Fruit fly (Drosophila melanogaster): ENCODE data around the gene aurA.

aurA gene

dm6 chr3R:11967262-11968029 lies 4.5 kb downstream of the aurA start, which contains the start of the genes CG12213 and GC1 (continued):
- no peak for TF ChIP-seq ind (GFP tag; optimal IDR thresholded peaks at IDR 0.05)
- TF ChIP-seq CG14667 (GFP tag; IDR thresholded peaks at IDR 0.05), result no peak
- TF ChIP-seq dysf (GFP tag; IDR thresholded peaks at IDR 0.05), result no peak
- TF ChIP-seq CG14050 (GFP tag; IDR thresholded peaks at IDR 0.05), result no peak
- TF ChIP-seq wek (GFP tag; optimal IDR thresholded peaks at IDR 0.05), result peak; percentile 2
- TF ChIP-seq Lim3 (GFP tag; IDR thresholded peaks at IDR 0.05), result no peak
- TF ChIP-seq CG12104 (GFP tag; optimal IDR thresholded peaks at IDR 0.05), result peak; percentile 13
- no peak for TF ChIP-seq Ravus (GFP tag; IDR thresholded peaks at IDR 0.05)
- TF ChIP-seq ems (GFP tag; optimal IDR thresholded peaks at IDR 0.05), result peak; percentile 34
- TF ChIP-seq bowl (GFP tag; IDR thresholded peaks at IDR 0.05), result no peak
- TF ChIP-seq Nf-YC (tag; optimal IDR thresholded peaks at IDR 0.05), result peak; percentile 75
- TF ChIP-seq Atf-2 (GFP tag; optimal IDR thresholded peaks at IDR 0.05), result no peak
- no peak for TF ChIP-seq z (GFP tag; IDR thresholded peaks at IDR 0.05)
- TF ChIP-seq Bgb (GFP tag; IDR thresholded peaks at IDR 0.05; ENCODE audit: partially characterized antibody), result peak; percentile 98
- no peak for TF ChIP-seq ase (GFP tag; IDR thresholded peaks at IDR 0.05)
- peak; percentile 26 for TF ChIP-seq Jarid2 (GFP tag; optimal IDR thresholded peaks at IDR 0.05)
- peak; percentile 37 for TF ChIP-seq Hmr (GFP tag; optimal IDR thresholded peaks at IDR 0.05)
- TF ChIP-seq otp (GFP tag; IDR thresholded peaks at IDR 0.05), result no peak; the same call in 2 of the 3 replicates
- no peak for TF ChIP-seq D (optimal IDR thresholded peaks at IDR 0.05)
- no peak for TF ChIP-seq D (GFP tag; optimal IDR thresholded peaks at IDR 0.05)
- TF ChIP-seq cato (GFP tag; optimal IDR thresholded peaks at IDR 0.05; ENCODE audit: borderline replicate concordance), result no peak
- no peak for TF ChIP-seq CG7786 (GFP tag; optimal IDR thresholded peaks at IDR 0.05)
- no peak for TF ChIP-seq Kr (GFP tag; optimal IDR thresholded peaks at IDR 0.05)
- TF ChIP-seq jigr1 (GFP tag; IDR thresholded peaks at IDR 0.05), result peak; percentile 89; the same call in 1 of the 3 replicates
- no peak for TF ChIP-seq gsb (GFP tag; IDR thresholded peaks at IDR 0.05)
- TF ChIP-seq slbo (GFP tag; IDR thresholded peaks at IDR 0.05), result peak; percentile 25; the same call in 1 of the 2 replicates
- peak; percentile 95 for TF ChIP-seq nerfin-2 (GFP tag; IDR thresholded peaks at IDR 0.05; ENCODE audit: partially characterized antibody)
- TF ChIP-seq Adf1 (GFP tag; IDR thresholded peaks at IDR 0.05), result no peak; the same call in 1 of the 2 replicates
- no peak for TF ChIP-seq CG1832 (GFP tag; optimal IDR thresholded peaks at IDR 0.05)
- TF ChIP-seq dmrt99B (tag; optimal IDR thresholded peaks at IDR 0.05), result no peak
- peak; percentile 69 for TF ChIP-seq CG3847 (GFP tag; IDR thresholded peaks at IDR 0.05)
- no peak for TF ChIP-seq chn (GFP tag; optimal IDR thresholded peaks at IDR 0.05)
- peak; percentile 33 for TF ChIP-seq scrt (GFP tag; optimal IDR thresholded peaks at IDR 0.05)
- TF ChIP-seq sens (GFP tag), result peak; percentile 88
- TF ChIP-seq CG1529 (GFP tag; optimal IDR thresholded peaks at IDR 0.05), result no peak
- no peak for TF ChIP-seq BtbVII (GFP tag; optimal IDR thresholded peaks at IDR 0.05)
- no peak for TF ChIP-seq kay (GFP tag; optimal IDR thresholded peaks at IDR 0.05)
- TF ChIP-seq sens-2 (GFP tag; IDR thresholded peaks at IDR 0.05), result no peak
- peak; percentile 29 to 62 for TF ChIP-seq Trl (optimal IDR thresholded peaks at IDR 0.05)
- TF ChIP-seq Trl (GFP tag; optimal IDR thresholded peaks at IDR 0.05), result peak; percentile 4
- TF ChIP-seq fd102C (GFP tag; optimal IDR thresholded peaks at IDR 0.05), result no peak
- peak; percentile 98 for TF ChIP-seq hbn (GFP tag; IDR thresholded peaks at IDR 0.05; ENCODE audit: partially characterized antibody)
- no peak for TF ChIP-seq Sry-β (GFP tag; optimal IDR thresholded peaks at IDR 0.05)
- TF ChIP-seq p53 (GFP tag; optimal IDR thresholded peaks at IDR 0.05), result no peak
- TF ChIP-seq tll (GFP tag; optimal IDR thresholded peaks at IDR 0.05), result peak in 1 of 2 experiments; percentile 4
- TF ChIP-seq cg (GFP tag; optimal IDR thresholded peaks at IDR 0.05), result no peak
- TF ChIP-seq knrl (GFP tag; IDR thresholded peaks at IDR 0.05; ENCODE audit: partially characterized antibody), result peak; percentile 99
- no peak for TF ChIP-seq CG5245 (GFP tag; optimal IDR thresholded peaks at IDR 0.05)
- TF ChIP-seq odd (GFP tag; optimal IDR thresholded peaks at IDR 0.05), result no peak
- TF ChIP-seq stwl (tag; optimal IDR thresholded peaks at IDR 0.05), result peak; percentile 79
